Worm (Caenorhabditis elegans) whole organism, L2 larva: Measurements from ENCODE around the gene srw-99.

ENCODE experiments used
- C34F6.9 ChIP-seq: fragments of 150-350 bp; optimal IDR thresholded peaks from 2 replicates; lab custom pipeline; 2014; ENCODE audit warnings: missing biosample characterization, missing genetic modification characterization
- R02D3.7 ChIP-seq: fragments of 150-350 bp; optimal IDR thresholded peaks from 2 replicates; lab custom pipeline; 2014; ENCODE audit warnings: missing biosample characterization, missing genetic modification characterization
- Y55F3AM.14 ChIP-seq: fragments of 200-800 bp; sonication (Bioruptor generic); optimal IDR thresholded peaks from 2 replicates; lab custom pipeline; 2018; ENCODE audit warnings: mild to moderate bottlenecking, missing genetic modification characterization, missing compliant biosample characterization
- ZK546.5 ChIP-seq: sonication (generic microtip); optimal IDR thresholded peaks from 2 replicates; lab custom pipeline; 2017; ENCODE audit warnings: missing biosample characterization, missing genetic modification characterization
- alr-1 ChIP-seq: fragments of 150-350 bp; optimal IDR thresholded peaks from 2 replicates; lab custom pipeline; 2014; ENCODE audit warnings: missing biosample characterization, missing genetic modification characterization
- aly-2 ChIP-seq: fragments of 150-350 bp; optimal IDR thresholded peaks from 2 replicates; lab custom pipeline; 2014; ENCODE audit warnings: missing biosample characterization, missing genetic modification characterization
- ama-1 ChIP-seq: fragments of 150-350 bp; optimal IDR thresholded peaks from 2 replicates; lab custom pipeline; 2018; ENCODE audit warnings: inconsistent platforms
- blmp-1 ChIP-seq: sonication (generic microtip); optimal IDR thresholded peaks from 2 replicates; lab custom pipeline; 2017; ENCODE audit warnings: missing genetic modification characterization, mild to moderate bottlenecking, missing compliant biosample characterization, antibody characterized with exemption, moderate library complexity; ENCODE audit not compliant: insufficient read depth
- ceh-82 ChIP-seq: fragments of 150-350 bp; optimal IDR thresholded peaks from 2 replicates; lab custom pipeline; 2014; ENCODE audit warnings: missing biosample characterization, missing genetic modification characterization
- egl-27 ChIP-seq: sonication (generic microtip); optimal IDR thresholded peaks from 3 replicates; lab custom pipeline; 2017; ENCODE audit warnings: missing biosample characterization, missing genetic modification reagents, missing genetic modification characterization
- elt-1 ChIP-seq: fragments of 150-350 bp; optimal IDR thresholded peaks from 2 replicates; lab custom pipeline; 2014; ENCODE audit warnings: missing biosample characterization, missing genetic modification characterization
- elt-3 ChIP-seq: sonication (generic microtip); optimal IDR thresholded peaks from 2 replicates; lab custom pipeline; 2017; ENCODE audit warnings: missing biosample characterization, missing genetic modification characterization
- fos-1 ChIP-seq: fragments of 150-350 bp; optimal IDR thresholded peaks from 2 replicates; lab custom pipeline; 2014; ENCODE audit warnings: missing biosample characterization, missing genetic modification characterization
- gmeb-1 ChIP-seq: fragments of 150-350 bp; optimal IDR thresholded peaks from 2 replicates; lab custom pipeline; 2014; ENCODE audit warnings: missing biosample characterization, missing genetic modification characterization
- lin-11 ChIP-seq: fragments of 150-350 bp; sonication (generic microtip); optimal IDR thresholded peaks from 2 replicates; lab custom pipeline; 2014; ENCODE audit warnings: missing biosample characterization, missing genetic modification characterization, inconsistent platforms, mixed read lengths
- lsy-2 ChIP-seq, 2 experiments: fragments of 150-350 bp in 1 of 2; sonication (generic microtip) in 1 of 2; optimal IDR thresholded peaks; 2 replicates each; lab custom pipeline; 2014 to 2017; ENCODE audit warnings: missing biosample characterization in 2 of 2, missing genetic modification characterization in 2 of 2
- mab-5 ChIP-seq: fragments of 150-350 bp; optimal IDR thresholded peaks from 2 replicates; lab custom pipeline; 2014; ENCODE audit warnings: missing biosample characterization, missing genetic modification characterization
- mbf-1 ChIP-seq: sonication (generic microtip); optimal IDR thresholded peaks from 2 replicates; lab custom pipeline; 2017; ENCODE audit warnings: missing biosample characterization, missing genetic modification characterization
- mdl-1 ChIP-seq, 2 experiments: fragments of 150-350 bp in 1 of 2; sonication (generic microtip) in 1 of 2; optimal IDR thresholded peaks; 2 replicates each; lab custom pipeline; 2017; ENCODE audit warnings: missing biosample characterization in 2 of 2, missing genetic modification characterization in 2 of 2
- nhr-12 ChIP-seq: fragments of 150-350 bp; optimal IDR thresholded peaks from 2 replicates; lab custom pipeline; 2014; ENCODE audit warnings: missing biosample characterization, missing genetic modification characterization
- nhr-129 ChIP-seq: fragments of 150-350 bp; optimal IDR thresholded peaks from 2 replicates; lab custom pipeline; 2014; ENCODE audit warnings: missing biosample characterization, missing genetic modification characterization
- nhr-21 ChIP-seq: fragments of 150-350 bp; optimal IDR thresholded peaks from 2 replicates; lab custom pipeline; 2014; ENCODE audit warnings: missing biosample characterization, missing genetic modification characterization
- nhr-237 ChIP-seq: fragments of 150-350 bp; optimal IDR thresholded peaks from 2 replicates; lab custom pipeline; 2014; ENCODE audit warnings: missing biosample characterization, missing genetic modification characterization
- nhr-25 ChIP-seq: fragments of 150-350 bp; sonication (generic microtip); optimal IDR thresholded peaks from 3 replicates; lab custom pipeline; 2014; ENCODE audit warnings: missing biosample characterization, missing genetic modification characterization
- nhr-77 ChIP-seq: fragments of 150-350 bp; optimal IDR thresholded peaks from 2 replicates; lab custom pipeline; 2014; ENCODE audit warnings: missing biosample characterization, missing genetic modification characterization
- peb-1 ChIP-seq: fragments of 150-350 bp; optimal IDR thresholded peaks from 2 replicates; lab custom pipeline; 2014; ENCODE audit warnings: missing biosample characterization, missing genetic modification characterization
- sem-4 ChIP-seq: fragments of 150-350 bp; optimal IDR thresholded peaks from 2 replicates; lab custom pipeline; 2014; ENCODE audit warnings: missing biosample characterization, missing genetic modification reagents, missing genetic modification characterization
- skn-1 ChIP-seq: sonication (generic microtip); optimal IDR thresholded peaks from 2 replicates; lab custom pipeline; 2017; ENCODE audit warnings: missing biosample characterization, missing genetic modification characterization
- sma-3 ChIP-seq: sonication (generic microtip); optimal IDR thresholded peaks from 2 replicates; lab custom pipeline; 2016; ENCODE audit warnings: missing genetic modification reagents, missing genetic modification characterization, missing compliant biosample characterization
- sma-9 ChIP-seq, 2 experiments: fragments of 150-350 bp in 1 of 2; sonication (generic microtip) in 1 of 2; optimal IDR thresholded peaks; 2 replicates each; lab custom pipeline; 2014 to 2016; ENCODE audit warnings: missing genetic modification characterization in 2 of 2, mild to moderate bottlenecking in 1 of 2, missing biosample characterization in 1 of 2, missing compliant biosample characterization in 1 of 2, missing genetic modification reagents in 1 of 2, moderate library complexity in 1 of 2
- snpc-4 ChIP-seq: fragments of 150-350 bp; optimal IDR thresholded peaks from 2 replicates; lab custom pipeline; 2014; ENCODE audit warnings: missing biosample characterization, missing genetic modification characterization
- unc-39 ChIP-seq: fragments of 150-350 bp; optimal IDR thresholded peaks from 2 replicates; lab custom pipeline; 2014; ENCODE audit warnings: missing biosample characterization, missing genetic modification characterization
- unc-62 ChIP-seq: fragments of 150-350 bp; optimal IDR thresholded peaks from 2 replicates; lab custom pipeline; 2014; ENCODE audit warnings: missing biosample characterization, missing genetic modification reagents, missing genetic modification characterization
- zag-1 ChIP-seq: fragments of 150-350 bp; optimal IDR thresholded peaks from 2 replicates; lab custom pipeline; 2014; ENCODE audit warnings: missing biosample characterization, missing genetic modification characterization
- ztf-1 ChIP-seq: fragments of 200-800 bp; sonication (Bioruptor generic); conservative IDR thresholded peaks from 2 replicates; pipeline ENCODE4 v1.3.6; 2022; ENCODE audit warnings: missing genetic modification characterization, missing compliant biosample characterization
- ztf-11 ChIP-seq: sonication (generic microtip); optimal IDR thresholded peaks from 2 replicates; lab custom pipeline; 2017; ENCODE audit warnings: missing biosample characterization, missing genetic modification characterization
- ztf-4 ChIP-seq: fragments of 150-350 bp; optimal IDR thresholded peaks from 2 replicates; lab custom pipeline; 2014; ENCODE audit warnings: missing biosample characterization, missing genetic modification characterization

Gene srw-99

DNA sequence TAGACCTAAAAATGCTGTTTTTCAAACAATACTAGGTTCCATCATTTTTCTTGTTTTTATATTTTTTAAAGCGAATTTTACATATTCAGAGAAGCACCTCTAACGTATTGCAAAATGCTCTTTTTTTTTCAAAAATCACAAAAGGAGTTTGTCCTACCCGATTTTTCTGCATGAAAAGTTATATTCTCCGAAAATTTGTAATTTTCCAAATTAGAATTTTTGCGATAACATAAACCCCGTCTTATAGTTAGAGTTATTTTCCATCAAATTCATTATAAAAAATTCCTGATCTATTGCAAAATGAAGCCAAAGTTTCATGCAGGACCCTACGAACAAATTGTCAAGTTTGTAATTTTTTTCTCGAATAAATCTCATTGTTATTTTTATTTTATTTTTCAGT is at the start of gene srw-99:
srw-99 (plus strand) TSS at position 301 of the 400 bp plus-strand sequence.
- TF ChIP-seq sem-4 (tag; lab: Kevin White, UChicago) = no peak
- TF ChIP-seq aly-2 (tag; lab: Kevin White, UChicago) = no peak
- no peak for TF ChIP-seq gmeb-1
- TF ChIP-seq mab-5 (tag; lab: Kevin White, UChicago) = no peak
- TF ChIP-seq ztf-1 (GFP tag; lab: Robert Waterston, UW) = no peak
- TF ChIP-seq ztf-11 (tag; lab: Kevin White, UChicago) = no peak
- TF ChIP-seq fos-1 = no peak
- TF ChIP-seq ama-1 (lab: Kevin White, UChicago) = no peak
- no peak for TF ChIP-seq Y55F3AM.14 (GFP tag; lab: Kevin White, UChicago)
- no peak for TF ChIP-seq nhr-237 (tag; lab: Kevin White, UChicago)
- no peak for TF ChIP-seq zag-1 (tag; lab: Kevin White, UChicago)
- no peak for TF ChIP-seq alr-1 (tag; lab: Kevin White, UChicago)
- no peak for TF ChIP-seq blmp-1
- no peak for TF ChIP-seq snpc-4 (tag; lab: Kevin White, UChicago)
- TF ChIP-seq nhr-129 (tag; lab: Kevin White, UChicago) = no peak
- TF ChIP-seq R02D3.7 (tag; lab: Kevin White, UChicago) = no peak

DNA sequence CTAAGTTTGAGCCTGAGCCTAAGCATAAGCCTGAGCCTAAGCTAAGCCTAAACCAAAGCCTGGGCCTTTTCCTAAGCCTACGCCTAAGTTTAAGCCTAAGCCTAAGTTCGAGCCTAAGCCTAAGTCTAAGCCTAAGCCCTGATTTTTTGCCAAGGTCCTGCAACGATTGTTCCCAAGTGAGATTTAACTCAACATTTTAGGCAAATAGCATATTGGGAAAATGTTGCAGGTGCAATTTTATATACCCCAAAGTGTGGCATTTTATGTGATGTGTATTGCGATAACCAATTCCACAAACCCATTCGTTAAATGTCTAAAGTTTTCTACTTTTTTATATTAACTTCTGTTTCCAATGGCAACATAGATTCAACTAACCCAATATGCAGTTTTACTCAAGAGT is 46.3 kb upstream of the srw-99 start, which contains the start of gene irld-40:
irld-40 (plus strand) TSS at position 301 of the 400 bp plus-strand sequence.
- TF ChIP-seq blmp-1 (no peak), mab-5 (tag; lab: Kevin White, UChicago) (no peak), C34F6.9 (tag; lab: Kevin White, UChicago) (no peak), unc-39 (tag; lab: Kevin White, UChicago) (no peak), lsy-2 (tag; optimal IDR thresholded peaks at IDR 0.05; lab: Kevin White, UChicago) (no peak), unc-62 (GFP tag; lab: Kevin White, UChicago) (no peak), elt-3 (tag; lab: Kevin White, UChicago) (no peak), mdl-1 (tag; optimal IDR thresholded peaks at IDR 0.05; lab: Kevin White, UChicago) (no peak), nhr-25 (tag; lab: Kevin White, UChicago) (no peak), ZK546.5 (no peak), lin-11 (tag; lab: Kevin White, UChicago) (no peak), mbf-1 (tag; lab: Kevin White, UChicago) (no peak), sma-9 (GFP tag; optimal IDR thresholded peaks at IDR 0.05; lab: Kevin White, UChicago) (no peak), sma-9 (tag; optimal IDR thresholded peaks at IDR 0.05; lab: Kevin White, UChicago) (no peak), ceh-82 (tag; lab: Kevin White, UChicago) (no peak), aly-2 (tag; lab: Kevin White, UChicago) (no peak), egl-27 (no peak), ztf-11 (tag; lab: Kevin White, UChicago) (no peak), snpc-4 (tag; lab: Kevin White, UChicago) (no peak)

DNA sequence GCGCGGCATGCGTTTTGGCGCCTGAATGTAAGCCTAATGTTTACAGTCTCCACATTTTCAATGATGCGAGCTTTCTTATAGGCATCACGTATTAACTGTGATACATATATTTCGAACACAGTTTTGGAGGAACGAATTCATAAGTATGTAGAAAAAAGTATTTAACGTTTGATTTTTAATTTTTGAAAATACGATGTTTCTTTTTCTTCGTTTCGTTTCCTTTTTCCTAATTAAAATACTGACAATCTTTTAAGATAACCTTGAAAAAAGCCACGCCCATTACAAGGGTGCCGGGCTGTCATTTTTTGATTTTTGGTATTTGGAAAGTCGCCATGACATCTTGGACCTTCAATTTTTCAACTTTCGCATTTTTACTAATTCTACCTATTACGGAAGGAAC is 43.6 kb upstream of the srw-99 start, which contains the start of gene K04F1.9:
K04F1.9 (plus strand) TSS at position 301 of the 400 bp plus-strand sequence.
- TF ChIP-seq elt-1 (tag; lab: Kevin White, UChicago) (no peak), blmp-1 (no peak), lin-11 (tag; lab: Kevin White, UChicago) (no peak)

DNA sequence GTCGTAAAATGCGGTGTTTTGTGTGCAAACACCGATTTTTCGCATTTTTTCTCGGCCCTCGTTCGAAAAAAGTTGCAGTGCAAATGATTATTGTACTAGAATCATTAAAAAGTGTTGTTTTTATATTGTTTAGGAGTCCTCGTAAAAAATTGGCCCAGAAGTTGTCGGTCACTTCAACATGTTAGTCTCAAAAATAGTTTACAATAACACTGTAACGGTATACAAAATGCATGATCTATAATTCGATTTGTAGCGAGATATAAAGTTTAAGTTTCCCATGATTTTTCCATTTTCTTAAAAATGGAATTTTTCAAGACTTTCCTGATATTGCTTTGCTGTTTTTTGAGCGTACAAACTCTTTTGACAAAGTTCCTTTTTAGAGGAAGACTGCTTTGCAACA is 41.6 kb upstream of the srw-99 start, which contains the start of gene K04F1.8:
K04F1.8 (plus strand) TSS at position 301 of the 400 bp plus-strand sequence.
- TF ChIP-seq peb-1 (tag; lab: Kevin White, UChicago) (no peak), blmp-1 (no peak), nhr-21 (no peak), nhr-25 (tag; lab: Kevin White, UChicago) (no peak), egl-27 (no peak), R02D3.7 (tag; lab: Kevin White, UChicago) (no peak), ztf-4 (tag; lab: Kevin White, UChicago) (no peak), fos-1 (no peak), skn-1 (tag; lab: Kevin White, UChicago) (no peak), mab-5 (tag; lab: Kevin White, UChicago) (no peak)

DNA sequence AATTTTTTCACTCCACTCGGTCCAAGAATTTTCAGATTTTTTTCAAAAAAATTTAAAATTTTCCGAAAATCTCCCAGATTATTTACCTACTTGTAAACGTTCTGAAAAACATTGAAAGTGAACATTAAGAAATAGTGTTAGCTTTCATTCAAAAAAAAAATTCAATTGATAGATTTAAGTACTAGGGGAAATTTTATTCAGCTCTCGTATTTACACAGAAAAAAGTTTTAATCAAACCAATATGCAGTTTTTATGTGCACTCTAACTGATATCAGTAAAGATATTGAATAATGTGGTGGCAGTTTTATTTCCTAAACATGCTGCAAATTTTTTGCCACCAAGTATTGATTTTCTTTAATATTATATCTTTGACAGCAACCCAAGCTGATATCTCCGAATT is 40.3 kb upstream of the srw-99 start, which contains the start of gene irld-42:
irld-42 (plus strand) TSS at position 301 of the 400 bp plus-strand sequence.
- TF ChIP-seq lsy-2 (tag; optimal IDR thresholded peaks at IDR 0.05; lab: Kevin White, UChicago) (no peak), elt-1 (tag; lab: Kevin White, UChicago) (no peak), sma-9 (GFP tag; optimal IDR thresholded peaks at IDR 0.05; lab: Kevin White, UChicago) (no peak), sma-9 (tag; optimal IDR thresholded peaks at IDR 0.05; lab: Kevin White, UChicago) (no peak), nhr-129 (tag; lab: Kevin White, UChicago) (no peak), nhr-77 (tag; lab: Kevin White, UChicago) (no peak), snpc-4 (tag; lab: Kevin White, UChicago) (no peak), ZK546.5 (no peak), sma-3 (GFP tag; lab: Kevin White, UChicago) (no peak), unc-62 (GFP tag; lab: Kevin White, UChicago) (no peak), nhr-12 (no peak), ama-1 (lab: Kevin White, UChicago) (no peak), ztf-1 (GFP tag; lab: Robert Waterston, UW) (no peak), peb-1 (tag; lab: Kevin White, UChicago) (no peak)
